Worm (Caenorhabditis elegans) whole organism, young adult: ENCODE results near the gene Y37D8A.26.

Experiments used
- B0019.2 ChIP-seq: fragments of 200-800 bp; sonication (Bioruptor generic); conservative IDR thresholded peaks from 2 replicates; pipeline ENCODE4 v1.3.6; 2022; ENCODE audit warnings: missing genetic modification reagents, missing genetic modification characterization, missing compliant biosample characterization
- B0035.1 ChIP-seq: sonication (generic microtip); optimal IDR thresholded peaks from 2 replicates; lab custom pipeline; 2016; ENCODE audit warnings: missing genetic modification characterization, mild to moderate bottlenecking, missing compliant biosample characterization, missing genotype, missing genetic modification reagents
- B0261.1 ChIP-seq: sonication (generic microtip); optimal IDR thresholded peaks from 2 replicates; lab custom pipeline; 2016; ENCODE audit warnings: mild to moderate bottlenecking, missing genetic modification characterization, moderate library complexity, missing compliant biosample characterization
- B0336.3 ChIP-seq: fragments of 200-800 bp; sonication (Bioruptor generic); IDR thresholded peaks from 2 replicates; pipeline ENCODE4 v1.3.6; 2022; ENCODE audit warnings: missing genetic modification characterization, missing compliant biosample characterization
- F10E7.11 ChIP-seq: sonication (generic microtip); optimal IDR thresholded peaks from 2 replicates; lab custom pipeline; 2017; ENCODE audit warnings: mild to moderate bottlenecking, missing genetic modification characterization, moderate library complexity, missing compliant biosample characterization
- F22D6.2 ChIP-seq: sonication (generic microtip); optimal IDR thresholded peaks from 2 replicates; lab custom pipeline; 2016; ENCODE audit warnings: mild to moderate bottlenecking, missing genetic modification characterization, missing compliant biosample characterization
- F33H1.4 ChIP-seq: fragments of 200-800 bp; sonication (Bioruptor generic); IDR thresholded peaks from 2 replicates; pipeline ENCODE4 v1.3.6; 2022; ENCODE audit warnings: missing genetic modification reagents, missing genetic modification characterization, missing compliant biosample characterization
- F39B2.1 ChIP-seq: fragments of 200-800 bp; sonication (Bioruptor generic); IDR thresholded peaks from 2 replicates; pipeline ENCODE4 v1.3.6; 2022; ENCODE audit warnings: missing genetic modification reagents, missing genetic modification characterization, missing compliant biosample characterization
- F49E8.2 ChIP-seq: sonication (generic microtip); optimal IDR thresholded peaks from 3 replicates; lab custom pipeline; 2017; ENCODE audit warnings: missing genetic modification characterization, mild to moderate bottlenecking, missing compliant biosample characterization, antibody characterized with exemption, moderate library complexity; ENCODE audit not compliant: insufficient read depth
- F52B5.7 ChIP-seq: sonication (generic microtip); optimal IDR thresholded peaks from 2 replicates; lab custom pipeline; 2016; ENCODE audit warnings: mild to moderate bottlenecking, missing genetic modification characterization, missing compliant biosample characterization
- F55B11.4 ChIP-seq: sonication (generic microtip); optimal IDR thresholded peaks from 2 replicates; lab custom pipeline; 2016; ENCODE audit warnings: missing compliant biosample characterization, missing genetic modification characterization, borderline replicate concordance; ENCODE audit not compliant: insufficient read depth
- F57A8.1 ChIP-seq: fragments of 200-800 bp; sonication (Bioruptor generic); optimal IDR thresholded peaks from 2 replicates; lab custom pipeline; 2018; ENCODE audit warnings: mild to moderate bottlenecking, missing genetic modification characterization, moderate library complexity, missing compliant biosample characterization
- K11D2.4 ChIP-seq: fragments of 200-800 bp; sonication (Bioruptor generic); IDR thresholded peaks from 2 replicates; pipeline ENCODE4 v1.3.6; 2022; ENCODE audit warnings: missing genetic modification reagents, missing genetic modification characterization, missing compliant biosample characterization
- K12H6.12 ChIP-seq: fragments of 200-800 bp; sonication (Bioruptor generic); optimal IDR thresholded peaks from 2 replicates; lab custom pipeline; 2018; ENCODE audit warnings: mild to moderate bottlenecking, missing genetic modification characterization, missing compliant biosample characterization
- Y56A3A.18 ChIP-seq: fragments of 200-800 bp; sonication (Bioruptor generic); IDR thresholded peaks from 2 replicates; pipeline ENCODE4 v1.3.6; 2022; ENCODE audit warnings: missing genetic modification reagents, missing genetic modification characterization, missing compliant biosample characterization
- Y95B8A.8 ChIP-seq: fragments of 200-800 bp; sonication (Bioruptor generic); IDR thresholded peaks from 2 replicates; pipeline ENCODE4 v1.3.6; 2022; ENCODE audit warnings: missing genetic modification reagents, missing genetic modification characterization, missing compliant biosample characterization
- akir-1 ChIP-seq: fragments of 200-800 bp; sonication (Bioruptor generic); optimal IDR thresholded peaks from 2 replicates; lab custom pipeline; 2018; ENCODE audit warnings: mild to moderate bottlenecking, missing genetic modification characterization, moderate library complexity, missing compliant biosample characterization
- aptf-2 ChIP-seq: fragments of 200-800 bp; sonication (Bioruptor generic); conservative IDR thresholded peaks from 2 replicates; pipeline ENCODE4 v1.3.6; 2022; ENCODE audit warnings: missing genetic modification reagents, missing genetic modification characterization, missing compliant biosample characterization
- atf-7 ChIP-seq: sonication (generic microtip); optimal IDR thresholded peaks from 2 replicates; lab custom pipeline; 2017; ENCODE audit warnings: mild to moderate bottlenecking, missing genetic modification characterization, missing compliant biosample characterization
- athp-1 ChIP-seq: sonication (generic microtip); optimal IDR thresholded peaks from 2 replicates; lab custom pipeline; 2017; ENCODE audit warnings: mild to moderate bottlenecking, missing genetic modification characterization, missing compliant biosample characterization
- attf-3 ChIP-seq: fragments of 200-800 bp; sonication (Bioruptor generic); conservative IDR thresholded peaks from 2 replicates; pipeline ENCODE4 v1.3.6; 2022; ENCODE audit warnings: missing genetic modification reagents, missing genetic modification characterization, missing compliant biosample characterization
- cebp-1 ChIP-seq, 2 experiments: fragments of 200-800 bp in 1 of 2; sonication (Bioruptor generic) in 1 of 2; sonication (generic microtip) in 1 of 2; IDR thresholded peaks in 1 of 2; optimal IDR thresholded peaks in 1 of 2; 2 replicates each; pipeline versions ENCODE4 v1.3.6 to Lab custom; 2017 to 2022; ENCODE audit warnings: missing compliant biosample characterization in 2 of 2, missing genetic modification characterization in 2 of 2, mild to moderate bottlenecking in 1 of 2, missing genetic modification reagents in 1 of 2, moderate library complexity in 1 of 2
- ceh-100 ChIP-seq: fragments of 200-800 bp; sonication (Bioruptor generic); IDR thresholded peaks from 2 replicates; pipeline ENCODE4 v1.3.6; 2022; ENCODE audit warnings: missing genetic modification reagents, missing genetic modification characterization, missing compliant biosample characterization
- ceh-27 ChIP-seq: fragments of 200-800 bp; sonication (Bioruptor generic); optimal IDR thresholded peaks from 2 replicates; lab custom pipeline; 2018; ENCODE audit warnings: mild to moderate bottlenecking, missing genetic modification characterization, moderate library complexity, missing compliant biosample characterization
- ceh-40 ChIP-seq: fragments of 200-800 bp; sonication (Bioruptor generic); IDR thresholded peaks from 2 replicates; pipeline ENCODE4 v1.3.6; 2022; ENCODE audit warnings: missing genetic modification characterization, missing compliant biosample characterization
- ceh-91 ChIP-seq: fragments of 200-800 bp; sonication (Bioruptor generic); IDR thresholded peaks from 2 replicates; pipeline ENCODE4 v1.3.6; 2022; ENCODE audit warnings: missing genetic modification reagents, missing genetic modification characterization, missing compliant biosample characterization
- die-1 ChIP-seq: sonication (generic microtip); optimal IDR thresholded peaks from 2 replicates; lab custom pipeline; 2016; ENCODE audit warnings: missing genotype, mild to moderate bottlenecking, missing genetic modification characterization, missing compliant biosample characterization
- dox-1 ChIP-seq: fragments of 200-800 bp; sonication (Bioruptor generic); IDR thresholded peaks from 2 replicates; pipeline ENCODE4 v1.3.6; 2022; ENCODE audit warnings: missing genetic modification reagents, missing genetic modification characterization, missing compliant biosample characterization
- dpff-1 ChIP-seq: sonication (generic microtip); optimal IDR thresholded peaks from 2 replicates; lab custom pipeline; 2017; ENCODE audit warnings: mild to moderate bottlenecking, missing genetic modification characterization, missing compliant biosample characterization
- hsf-1 ChIP-seq: fragments of 200-800 bp; sonication (Bioruptor generic); IDR thresholded peaks from 2 replicates; pipeline ENCODE4 v1.3.6; 2022; ENCODE audit warnings: missing genetic modification reagents, missing genetic modification characterization, missing compliant biosample characterization
- lag-1 ChIP-seq: fragments of 200-800 bp; sonication (Bioruptor generic); IDR thresholded peaks from 2 replicates; pipeline ENCODE4 v1.3.6; 2022; ENCODE audit warnings: missing genetic modification reagents, missing genetic modification characterization, missing compliant biosample characterization
- lin-26 ChIP-seq: fragments of 200-800 bp; sonication (Bioruptor generic); IDR thresholded peaks from 2 replicates; pipeline ENCODE4 v1.3.6; 2022; ENCODE audit warnings: missing genetic modification reagents, missing genetic modification characterization, missing compliant biosample characterization
- lsy-27 ChIP-seq: sonication (generic microtip); optimal IDR thresholded peaks from 2 replicates; lab custom pipeline; 2017; ENCODE audit warnings: missing genetic modification characterization, mild to moderate bottlenecking, missing compliant biosample characterization, antibody characterized with exemption, missing genotype, borderline replicate concordance; ENCODE audit not compliant: insufficient read depth
- madf-6 ChIP-seq: fragments of 200-800 bp; sonication (Bioruptor generic); IDR thresholded peaks from 2 replicates; pipeline ENCODE4 v1.3.6; 2022; ENCODE audit warnings: missing genetic modification reagents, missing genetic modification characterization, missing compliant biosample characterization
- nhr-179 ChIP-seq: sonication (generic microtip); optimal IDR thresholded peaks from 2 replicates; lab custom pipeline; 2016; ENCODE audit warnings: mild to moderate bottlenecking, missing genetic modification characterization, missing compliant biosample characterization
- nhr-80 ChIP-seq: sonication (generic microtip); optimal IDR thresholded peaks from 2 replicates; lab custom pipeline; 2016; ENCODE audit warnings: missing genetic modification characterization, missing compliant biosample characterization
- nhr-90 ChIP-seq: sonication (generic microtip); optimal IDR thresholded peaks from 2 replicates; lab custom pipeline; 2016; ENCODE audit warnings: missing genotype, mild to moderate bottlenecking, missing genetic modification characterization, missing compliant biosample characterization
- pbrm-1 ChIP-seq: fragments of 200-800 bp; sonication (Bioruptor generic); IDR thresholded peaks from 2 replicates; pipeline ENCODE4 v1.3.6; 2022; ENCODE audit warnings: missing genetic modification reagents, missing genetic modification characterization, missing compliant biosample characterization
- sea-2 ChIP-seq: fragments of 200-800 bp; sonication (Bioruptor generic); IDR thresholded peaks from 2 replicates; pipeline ENCODE4 v1.3.6; 2022; ENCODE audit warnings: missing genetic modification characterization, missing compliant biosample characterization
- snpc-3.4 ChIP-seq: sonication (generic microtip); optimal IDR thresholded peaks from 2 replicates; lab custom pipeline; 2017; ENCODE audit warnings: missing genetic modification characterization, mild to moderate bottlenecking, missing compliant biosample characterization, antibody characterized with exemption, moderate library complexity, missing genotype, missing genetic modification reagents
- somi-1 ChIP-seq: fragments of 200-800 bp; sonication (Bioruptor generic); optimal IDR thresholded peaks from 2 replicates; lab custom pipeline; 2018; ENCODE audit warnings: mild to moderate bottlenecking, missing genetic modification characterization, missing compliant biosample characterization
- tbp1 ChIP-seq: fragments of 200-800 bp; sonication (Bioruptor generic); optimal IDR thresholded peaks from 2 replicates; lab custom pipeline; 2018; ENCODE audit warnings: mild to moderate bottlenecking, missing genetic modification characterization, missing compliant biosample characterization
- tbx-9 ChIP-seq: sonication (generic microtip); optimal IDR thresholded peaks from 2 replicates; lab custom pipeline; 2016; ENCODE audit warnings: borderline replicate concordance, missing genetic modification characterization, inconsistent platforms, missing compliant biosample characterization
- unc-62 ChIP-seq: fragments of 150-350 bp; optimal IDR thresholded peaks from 2 replicates; lab custom pipeline; 2014; ENCODE audit warnings: missing biosample characterization, missing genetic modification reagents, missing genetic modification characterization
- ztf-22 ChIP-seq: fragments of 200-800 bp; sonication (Bioruptor generic); optimal IDR thresholded peaks from 2 replicates; lab custom pipeline; 2018; ENCODE audit warnings: mild to moderate bottlenecking, missing genetic modification characterization, moderate library complexity, missing compliant biosample characterization
- ztf-25 ChIP-seq: fragments of 200-800 bp; sonication (Bioruptor generic); IDR thresholded peaks from 2 replicates; pipeline ENCODE4 v1.3.6; 2022; ENCODE audit warnings: missing genetic modification reagents, missing genetic modification characterization, missing compliant biosample characterization
- ztf-6 ChIP-seq: fragments of 200-800 bp; sonication (Bioruptor generic); IDR thresholded peaks from 2 replicates; pipeline ENCODE4 v1.3.6; 2022; ENCODE audit warnings: missing genetic modification reagents, missing genetic modification characterization, missing compliant biosample characterization

Y37D8A.26 gene

DNA sequence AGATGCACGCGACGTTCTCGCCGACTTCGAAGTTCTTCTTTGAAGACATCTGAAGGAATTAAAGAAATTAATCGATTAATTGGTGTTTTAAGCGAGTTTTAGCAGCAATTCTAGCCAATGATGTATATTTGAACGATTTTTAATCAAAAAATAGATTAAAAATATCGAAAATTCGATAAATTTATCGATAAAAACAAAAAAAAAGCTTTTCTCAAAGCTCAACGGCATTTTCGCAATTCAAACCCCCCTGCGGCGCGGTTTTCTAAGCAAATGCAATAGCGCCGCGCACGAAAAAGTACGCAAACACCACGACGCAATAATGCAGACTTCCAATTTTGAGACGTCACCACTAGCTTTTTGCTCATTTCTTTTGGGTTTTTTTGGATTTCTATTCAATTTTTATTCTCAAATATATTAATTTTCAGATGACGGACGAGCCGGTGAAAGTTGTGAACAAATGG, 18.1 kb upstream of the Y37D8A.26 start, which contains the start of the genes mrg-1 and spcs-2 (continued):
- TF ChIP-seq attf-3 (GFP tag; lab: Robert Waterston, UW) (peak; percentile 59; the same call in 1 of the 2 replicates), ztf-25 (GFP tag; lab: Robert Waterston, UW) (0 out of 2 replicates have a peak, but pooled peaks have one; percentile 68), atf-7 (tag; lab: Kevin White, UChicago) (peak; percentile 10), B0261.1 (tag; lab: Kevin White, UChicago) (no peak), B0336.3 (GFP tag; lab: Robert Waterston, UW) (peak; percentile 81), tbp1 (GFP tag; lab: Kevin White, UChicago) (peak; percentile 63), B0019.2 (GFP tag; lab: Robert Waterston, UW) (peak; percentile 62), F52B5.7 (tag; lab: Kevin White, UChicago) (no peak), ceh-91 (GFP tag; lab: Robert Waterston, UW) (peak; percentile 78), dox-1 (GFP tag; lab: Robert Waterston, UW) (peak; percentile 93), dpff-1 (no peak), Y56A3A.18 (GFP tag; lab: Robert Waterston, UW) (no peak), F22D6.2 (tag; lab: Kevin White, UChicago) (no peak), ztf-6 (0 out of 2 replicates have a peak, but pooled peaks have one; percentile 32), ztf-22 (GFP tag; lab: Kevin White, UChicago) (no peak), ceh-100 (GFP tag; lab: Robert Waterston, UW) (peak; percentile 94), lsy-27 (tag; lab: Kevin White, UChicago) (peak; percentile 55), tbx-9 (tag; lab: Kevin White, UChicago) (no peak), unc-62 (GFP tag; lab: Kevin White, UChicago) (no peak), athp-1 (tag; lab: Kevin White, UChicago) (peak; percentile 84), lin-26 (peak; percentile 48; the same call in 1 of the 2 replicates), lag-1 (GFP tag; lab: Robert Waterston, UW) (no peak), madf-6 (GFP tag; lab: Robert Waterston, UW) (peak; percentile 84), snpc-3.4 (peak; percentile 88), nhr-90 (peak; percentile 35), B0035.1 (tag; lab: Kevin White, UChicago) (peak; percentile 1), cebp-1 (GFP tag; IDR thresholded peaks at IDR 0.05; lab: Robert Waterston, UW) (peak; percentile 80; the same call in 1 of the 2 replicates), cebp-1 (tag; optimal IDR thresholded peaks at IDR 0.05; lab: Kevin White, UChicago) (peak; percentile 94), F33H1.4 (peak; percentile 71), K12H6.12 (tag; lab: Kevin White, UChicago) (peak; percentile 52), Y95B8A.8 (GFP tag; lab: Robert Waterston, UW) (0 out of 2 replicates have a peak, but pooled peaks have one; percentile 64), aptf-2 (GFP tag; lab: Robert Waterston, UW) (0 out of 2 replicates have a peak, but pooled peaks have one; percentile 55), akir-1 (GFP tag; lab: Kevin White, UChicago) (no peak), F49E8.2 (tag; lab: Kevin White, UChicago) (peak; percentile 89), nhr-179 (no peak), K11D2.4 (peak; percentile 82), F39B2.1 (GFP tag; lab: Robert Waterston, UW) (no peak), somi-1 (GFP tag; lab: Kevin White, UChicago) (no peak), ceh-27 (GFP tag; lab: Kevin White, UChicago) (peak; percentile 71), F55B11.4 (tag; lab: Kevin White, UChicago) (no peak), F10E7.11 (tag; lab: Kevin White, UChicago) (no peak), die-1 (no peak), nhr-80 (peak; percentile 53), sea-2 (GFP tag; lab: Robert Waterston, UW) (no peak), pbrm-1 (GFP tag; lab: Robert Waterston, UW) (peak; percentile 91), F57A8.1 (GFP tag; lab: Kevin White, UChicago) (no peak), ceh-40 (no peak), hsf-1 (GFP tag; lab: Robert Waterston, UW) (no peak)
